Worm (Caenorhabditis elegans) whole organism, late embryonic: Measurements from ENCODE around the gene T20B5.2.

Experiments used
- C38D4.7 ChIP-seq: fragments of 200-800 bp; sonication (Bioruptor generic); optimal IDR thresholded peaks from 2 replicates; lab custom pipeline; 2018; ENCODE audit warnings: mild to moderate bottlenecking, missing genetic modification characterization, moderate library complexity, missing compliant biosample characterization
- F13H6.1 ChIP-seq: sonication (generic microtip); optimal IDR thresholded peaks from 2 replicates; lab custom pipeline; 2016; ENCODE audit warnings: missing genetic modification characterization, missing compliant biosample characterization
- K02D7.2 ChIP-seq: sonication (generic microtip); optimal IDR thresholded peaks from 2 replicates; lab custom pipeline; 2017; ENCODE audit warnings: mild to moderate bottlenecking, missing genetic modification characterization, missing compliant biosample characterization
- ahr-1 ChIP-seq: sonication (generic microtip); optimal IDR thresholded peaks from 2 replicates; lab custom pipeline; 2016; ENCODE audit warnings: missing genetic modification characterization, missing compliant biosample characterization
- ama-1 ChIP-seq: fragments of 150-350 bp; optimal IDR thresholded peaks from 2 replicates; lab custom pipeline; 2014
- ceh-14 ChIP-seq: sonication (generic microtip); optimal IDR thresholded peaks from 2 replicates; lab custom pipeline; 2016; ENCODE audit warnings: missing genotype, missing genetic modification characterization, missing compliant biosample characterization
- ceh-18 ChIP-seq: sonication (generic microtip); optimal IDR thresholded peaks from 2 replicates; lab custom pipeline; 2016; ENCODE audit warnings: missing genetic modification characterization, missing compliant biosample characterization
- ceh-2 ChIP-seq: sonication (generic microtip); optimal IDR thresholded peaks from 2 replicates; lab custom pipeline; 2016; ENCODE audit warnings: missing genotype, missing genetic modification characterization, missing compliant biosample characterization
- ceh-24 ChIP-seq: sonication (generic microtip); optimal IDR thresholded peaks from 2 replicates; lab custom pipeline; 2016; ENCODE audit warnings: mild to moderate bottlenecking, missing genetic modification characterization, missing compliant biosample characterization
- ceh-31 ChIP-seq: sonication (generic microtip); optimal IDR thresholded peaks from 2 replicates; lab custom pipeline; 2016; ENCODE audit warnings: missing genetic modification characterization, missing compliant biosample characterization
- ceh-34 ChIP-seq: sonication (generic microtip); optimal IDR thresholded peaks from 2 replicates; lab custom pipeline; 2016; ENCODE audit warnings: mild to moderate bottlenecking, missing genetic modification characterization, missing compliant biosample characterization
- ceh-45 ChIP-seq: fragments of 200-800 bp; sonication (Bioruptor generic); IDR thresholded peaks from 2 replicates; pipeline ENCODE4 v1.3.6; 2022; ENCODE audit warnings: missing genetic modification reagents, missing genetic modification characterization, missing compliant biosample characterization
- ceh-48 ChIP-seq: sonication (generic microtip); optimal IDR thresholded peaks from 2 replicates; lab custom pipeline; 2016; ENCODE audit warnings: missing genetic modification characterization, inconsistent platforms, missing compliant biosample characterization
- ceh-9 ChIP-seq: sonication (generic microtip); optimal IDR thresholded peaks from 2 replicates; lab custom pipeline; 2016; ENCODE audit warnings: mild to moderate bottlenecking, missing genetic modification characterization, inconsistent platforms, missing compliant biosample characterization
- che-1 ChIP-seq: sonication (generic microtip); optimal IDR thresholded peaks from 2 replicates; lab custom pipeline; 2016; ENCODE audit warnings: mild to moderate bottlenecking, missing genetic modification characterization, missing compliant biosample characterization
- dmd-4 ChIP-seq: sonication (generic microtip); optimal IDR thresholded peaks from 2 replicates; lab custom pipeline; 2016; ENCODE audit warnings: borderline replicate concordance, missing genetic modification characterization, missing compliant biosample characterization
- dve-1 ChIP-seq: sonication (generic microtip); optimal IDR thresholded peaks from 2 replicates; lab custom pipeline; 2017; ENCODE audit warnings: antibody characterized with exemption, mild to moderate bottlenecking, missing genetic modification characterization, missing compliant biosample characterization
- elt-4 ChIP-seq: sonication (generic microtip); optimal IDR thresholded peaks from 2 replicates; lab custom pipeline; 2016; ENCODE audit warnings: missing genetic modification characterization, missing compliant biosample characterization
- ets-4 ChIP-seq: sonication (generic microtip); optimal IDR thresholded peaks from 2 replicates; lab custom pipeline; 2016; ENCODE audit warnings: missing genetic modification characterization, missing compliant biosample characterization
- eyg-1 ChIP-seq: sonication (generic microtip); optimal IDR thresholded peaks from 2 replicates; lab custom pipeline; 2016; ENCODE audit warnings: missing genotype, missing genetic modification characterization, missing compliant biosample characterization
- fax-1 ChIP-seq: sonication (generic microtip); optimal IDR thresholded peaks from 2 replicates; lab custom pipeline; 2016; ENCODE audit warnings: missing genotype, missing genetic modification characterization, missing compliant biosample characterization
- fkh-10 ChIP-seq: fragments of 150-350 bp; optimal IDR thresholded peaks from 2 replicates; lab custom pipeline; 2014; ENCODE audit warnings: missing biosample characterization, missing genetic modification reagents, missing genetic modification characterization
- gmeb-2 ChIP-seq: sonication (generic microtip); optimal IDR thresholded peaks from 2 replicates; lab custom pipeline; 2016; ENCODE audit warnings: missing genetic modification characterization, inconsistent platforms, missing compliant biosample characterization
- hlh-15 ChIP-seq: sonication (generic microtip); optimal IDR thresholded peaks from 2 replicates; lab custom pipeline; 2016; ENCODE audit warnings: missing genetic modification characterization, missing compliant biosample characterization
- hlh-30 ChIP-seq: sonication (generic microtip); optimal IDR thresholded peaks from 2 replicates; lab custom pipeline; 2017; ENCODE audit warnings: antibody characterized with exemption, missing genetic modification characterization, missing compliant biosample characterization; ENCODE audit not compliant: insufficient read depth
- hlh-6 ChIP-seq: sonication (generic microtip); optimal IDR thresholded peaks from 2 replicates; lab custom pipeline; 2016; ENCODE audit warnings: missing genotype, missing genetic modification characterization, missing compliant biosample characterization
- hlh-8 ChIP-seq: sonication (generic microtip); optimal IDR thresholded peaks from 2 replicates; lab custom pipeline; 2016; ENCODE audit warnings: missing genotype, missing genetic modification characterization, missing compliant biosample characterization
- lim-6 ChIP-seq: sonication (generic microtip); optimal IDR thresholded peaks from 2 replicates; lab custom pipeline; 2016; ENCODE audit warnings: missing genetic modification characterization, missing compliant biosample characterization
- mec-3 ChIP-seq: sonication (generic microtip); optimal IDR thresholded peaks from 2 replicates; lab custom pipeline; 2016; ENCODE audit warnings: borderline replicate concordance, missing genetic modification characterization, missing compliant biosample characterization
- nfya-1 ChIP-seq: sonication (generic microtip); optimal IDR thresholded peaks from 2 replicates; lab custom pipeline; 2017; ENCODE audit warnings: missing genetic modification characterization, mild to moderate bottlenecking, missing compliant biosample characterization, antibody characterized with exemption, moderate library complexity
- nhr-11 ChIP-seq: fragments of 150-350 bp; optimal IDR thresholded peaks from 2 replicates; lab custom pipeline; 2014; ENCODE audit warnings: missing biosample characterization, missing genetic modification characterization
- nhr-232 ChIP-seq: sonication (generic microtip); optimal IDR thresholded peaks from 2 replicates; lab custom pipeline; 2016; ENCODE audit warnings: missing genetic modification characterization, missing compliant biosample characterization
- npax-4 ChIP-seq: sonication (generic microtip); optimal IDR thresholded peaks from 2 replicates; lab custom pipeline; 2016; ENCODE audit warnings: missing genetic modification characterization, missing compliant biosample characterization
- pax-1 ChIP-seq: fragments of 150-350 bp; optimal IDR thresholded peaks from 2 replicates; lab custom pipeline; 2014; ENCODE audit warnings: missing biosample characterization, missing genetic modification characterization
- pha-2 ChIP-seq: sonication (generic microtip); optimal IDR thresholded peaks from 2 replicates; lab custom pipeline; 2017; ENCODE audit warnings: mild to moderate bottlenecking, missing genetic modification characterization, missing compliant biosample characterization
- pha-4 ChIP-seq: fragments of 150-350 bp; optimal IDR thresholded peaks from 2 replicates; lab custom pipeline; 2018; ENCODE audit warnings: missing biosample characterization, missing genetic modification reagents, missing genetic modification characterization
- pqm-1 ChIP-seq: sonication (generic microtip); optimal IDR thresholded peaks from 2 replicates; lab custom pipeline; 2016; ENCODE audit warnings: missing genetic modification characterization, missing compliant biosample characterization
- sox-2 ChIP-seq: fragments of 200-800 bp; sonication (Bioruptor generic); IDR thresholded peaks from 2 replicates; pipeline ENCODE4 v1.3.6; 2022; ENCODE audit warnings: missing genetic modification reagents, missing genetic modification characterization, missing compliant biosample characterization
- sox-4 ChIP-seq: sonication (generic microtip); optimal IDR thresholded peaks from 2 replicates; lab custom pipeline; 2017; ENCODE audit warnings: mild to moderate bottlenecking, missing genetic modification characterization, inconsistent platforms, missing compliant biosample characterization
- ttx-3 ChIP-seq: sonication (generic microtip); optimal IDR thresholded peaks from 2 replicates; lab custom pipeline; 2016; ENCODE audit warnings: missing genetic modification reagents, missing genetic modification characterization, missing compliant biosample characterization
- unc-3 ChIP-seq, 2 experiments: fragments of 200-800 bp in 1 of 2; sonication (Bioruptor generic) in 1 of 2; sonication (generic microtip) in 1 of 2; conservative IDR thresholded peaks in 1 of 2; optimal IDR thresholded peaks in 1 of 2; 2 replicates each; pipeline versions ENCODE4 v1.3.6 to Lab custom; 2016 to 2022; ENCODE audit warnings: missing compliant biosample characterization in 2 of 2, missing genetic modification characterization in 2 of 2, missing genetic modification reagents in 1 of 2
- unc-42 ChIP-seq: sonication (generic microtip); optimal IDR thresholded peaks from 2 replicates; lab custom pipeline; 2016; ENCODE audit warnings: missing genotype, missing genetic modification characterization, missing compliant biosample characterization
- unc-55 ChIP-seq: sonication (generic microtip); optimal IDR thresholded peaks from 2 replicates; lab custom pipeline; 2017; ENCODE audit warnings: missing biosample characterization, missing genetic modification reagents, missing genetic modification characterization
- unc-86 ChIP-seq: sonication (generic microtip); optimal IDR thresholded peaks from 2 replicates; lab custom pipeline; 2016; ENCODE audit warnings: missing genetic modification characterization, missing compliant biosample characterization
- zip-5 ChIP-seq: sonication (generic microtip); optimal IDR thresholded peaks from 2 replicates; lab custom pipeline; 2016; ENCODE audit warnings: missing genetic modification characterization, missing compliant biosample characterization

The T20B5.2 gene

DNA sequence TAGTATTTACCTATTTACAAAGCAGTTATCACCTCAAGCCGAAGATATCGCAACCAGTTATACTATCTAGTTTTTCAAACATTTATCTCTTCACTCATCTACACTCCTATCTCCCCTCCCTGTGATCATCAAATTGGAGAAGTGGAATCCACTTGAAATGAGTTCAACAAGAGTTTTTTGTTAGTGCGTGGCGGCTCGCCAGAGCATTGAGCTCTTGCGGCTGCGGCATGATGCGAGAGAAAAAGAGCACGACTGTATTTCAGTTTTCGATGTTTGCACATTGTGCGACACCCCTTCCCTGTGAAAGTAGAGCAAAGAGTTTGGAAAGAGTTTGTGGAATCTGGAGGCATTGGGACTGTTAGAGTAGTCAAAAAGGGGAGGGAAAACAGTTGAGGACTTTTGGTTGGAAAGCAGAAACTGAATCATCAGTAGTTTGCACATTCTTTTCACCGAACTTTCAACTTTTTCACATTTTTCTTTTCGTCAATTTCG lies at the start of gene T20B5.2:
Gene T20B5.2, plus strand, starts transcription at position 442 of the 492 bp plus-strand sequence.
- no peak for TF ChIP-seq eyg-1
- TF ChIP-seq F13H6.1 (tag; lab: Kevin White, UChicago): no peak
- TF ChIP-seq elt-4: no peak
- no peak for TF ChIP-seq ceh-34
- TF ChIP-seq sox-2 (GFP tag; lab: Robert Waterston, UW): no peak
- TF ChIP-seq npax-4 (tag; lab: Kevin White, UChicago): no peak
- TF ChIP-seq ama-1 (lab: Kevin White, UChicago): no peak
- no peak for TF ChIP-seq ceh-48 (tag; lab: Kevin White, UChicago)
- no peak for TF ChIP-seq ceh-31 (tag; lab: Kevin White, UChicago)
- no peak for TF ChIP-seq hlh-6 (tag; lab: Kevin White, UChicago)
- no peak for TF ChIP-seq ceh-2 (tag; lab: Kevin White, UChicago)
- no peak for TF ChIP-seq ceh-9 (tag; lab: Kevin White, UChicago)
- no peak for TF ChIP-seq pha-2 (tag; lab: Kevin White, UChicago)
- no peak for TF ChIP-seq K02D7.2 (tag; lab: Kevin White, UChicago)

ce11 chrX:9283026-9283425 lies 47.9 kb upstream of the T20B5.2 start, which contains the start of gene B0416.11:
TSS of gene B0416.11 (minus strand) at chrX:9283126.
- no peak for TF ChIP-seq hlh-30 (tag; lab: Kevin White, UChicago)
- TF ChIP-seq nhr-232 (tag; lab: Kevin White, UChicago): no peak
- no peak for TF ChIP-seq pqm-1 (tag; lab: Kevin White, UChicago)
- TF ChIP-seq nhr-11 (tag; lab: Kevin White, UChicago): no peak
- no peak for TF ChIP-seq ceh-14 (tag; lab: Kevin White, UChicago)
- no peak for TF ChIP-seq zip-5 (tag; lab: Kevin White, UChicago)
- no peak for TF ChIP-seq C38D4.7 (GFP tag; lab: Kevin White, UChicago)
- no peak for TF ChIP-seq unc-86 (tag; lab: Kevin White, UChicago)
- no peak for TF ChIP-seq unc-55
- TF ChIP-seq eyg-1: no peak
- TF ChIP-seq pax-1: no peak
- no peak for TF ChIP-seq ama-1 (lab: Kevin White, UChicago)
- TF ChIP-seq ttx-3 (tag; lab: Kevin White, UChicago): no peak

DNA sequence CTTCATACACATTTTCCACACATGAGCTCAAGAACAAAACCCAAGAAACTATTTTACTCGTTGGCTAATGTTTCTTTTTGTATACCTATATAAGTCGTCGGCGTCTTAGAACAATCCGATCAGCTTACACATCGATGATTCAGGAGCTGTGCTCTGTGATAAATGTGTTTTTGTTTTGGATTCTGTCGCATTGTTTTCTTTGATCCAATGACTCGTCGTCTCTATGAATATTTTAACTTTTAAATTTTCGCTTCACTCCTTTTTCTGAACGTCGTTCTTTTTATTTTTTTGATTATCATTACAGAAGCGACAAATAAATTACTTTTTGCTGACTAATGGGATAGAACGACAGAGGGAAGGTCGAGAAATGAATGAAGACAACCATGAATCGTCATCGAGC lies 39.6 kb upstream of the T20B5.2 start, which contains the start of gene B0416.3:
Gene B0416.3, plus strand, starts transcription at position 301 of the 400 bp plus-strand sequence.
- TF ChIP-seq lim-6 (no peak), nfya-1 (tag; lab: Kevin White, UChicago) (no peak), ceh-18 (tag; lab: Kevin White, UChicago) (no peak), dve-1 (tag; lab: Kevin White, UChicago) (no peak)

- TF ChIP-seq ceh-24 (tag; lab: Kevin White, UChicago): no peak
- TF ChIP-seq pqm-1 (tag; lab: Kevin White, UChicago): no peak
- no peak for TF ChIP-seq che-1
- TF ChIP-seq ceh-45: no peak
Measured at ce11 chrX:9295471-9295870, 35.5 kb upstream of the T20B5.2 start.

DNA sequence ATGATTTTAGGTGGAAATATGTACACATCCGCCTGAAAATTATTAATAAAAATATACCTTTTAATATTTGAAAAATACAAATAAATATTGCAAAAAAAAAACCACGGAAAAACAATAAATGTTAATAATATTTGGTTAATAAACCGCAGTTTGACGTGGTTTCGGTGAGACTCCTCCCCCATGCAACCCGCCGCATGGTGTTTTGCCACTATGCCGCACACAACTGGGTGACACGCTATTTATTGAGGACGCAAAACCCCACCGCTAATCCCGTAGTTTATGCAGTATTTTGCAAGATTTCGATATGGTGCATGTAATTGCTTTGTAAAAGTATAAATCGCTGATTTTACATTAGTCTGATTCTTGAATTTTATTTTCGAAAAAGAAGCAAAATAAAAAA lies 34.4 kb upstream of the T20B5.2 start, which contains the start of gene gly-13:
Gene gly-13, minus strand, starts transcription at position 32 of the 400 bp plus-strand sequence.
- peak; percentile 56 for TF ChIP-seq hlh-15 (tag; lab: Kevin White, UChicago)
- peak; percentile 9 for TF ChIP-seq ahr-1 (tag; lab: Kevin White, UChicago)
- no peak for TF ChIP-seq nhr-11 (tag; lab: Kevin White, UChicago)
- peak; percentile 70 for TF ChIP-seq sox-4 (tag; lab: Kevin White, UChicago)
- no peak for TF ChIP-seq pax-1
- TF ChIP-seq hlh-8 (tag; lab: Kevin White, UChicago): peak; percentile 57
- TF ChIP-seq eyg-1: no peak
- no peak for TF ChIP-seq mec-3 (tag; lab: Kevin White, UChicago)
- no peak for TF ChIP-seq ceh-18 (tag; lab: Kevin White, UChicago)
- TF ChIP-seq pha-4 (tag; lab: Kevin White, UChicago): no peak
- peak; percentile 44 for TF ChIP-seq gmeb-2 (tag; lab: Kevin White, UChicago)
- TF ChIP-seq pha-2 (tag; lab: Kevin White, UChicago): peak; percentile 55
- peak; percentile 52 for TF ChIP-seq nhr-232 (tag; lab: Kevin White, UChicago)
- TF ChIP-seq sox-2 (GFP tag; lab: Robert Waterston, UW): no peak
- TF ChIP-seq fax-1 (tag; lab: Kevin White, UChicago): peak; percentile 76
- TF ChIP-seq ceh-48 (tag; lab: Kevin White, UChicago): no peak
- peak; percentile 26 for TF ChIP-seq dmd-4
- no peak for TF ChIP-seq unc-3 (GFP tag; conservative IDR thresholded peaks at IDR 0.05; lab: Robert Waterston, UW)
- peak; percentile 42 for TF ChIP-seq unc-3 (tag; optimal IDR thresholded peaks at IDR 0.05; lab: Kevin White, UChicago)
- peak; percentile 20 for TF ChIP-seq ets-4 (tag; lab: Kevin White, UChicago)
- peak; percentile 23 for TF ChIP-seq unc-42 (tag; lab: Kevin White, UChicago)
- no peak for TF ChIP-seq fkh-10
